Fruit fly (Drosophila melanogaster) whole organism, prepupa: ENCODE measurements around the gene rempA.

Experiments
- Blimp-1 ChIP-seq: fragments of 200-800 bp; sonication (Bioruptor generic); optimal IDR thresholded peaks from 3 replicates; lab custom pipeline; 2017; ENCODE audit warnings: missing biosample characterization, missing genetic modification characterization, mild to moderate bottlenecking, moderate library complexity, missing genetic modification reagents
- CG6276 ChIP-seq: fragments of 200-800 bp; sonication (Bioruptor generic); optimal IDR thresholded peaks from 2 replicates; lab custom pipeline; 2017; ENCODE audit warnings: missing biosample characterization, mild to moderate bottlenecking, missing genetic modification characterization
- CG6792 ChIP-seq: fragments of 200-800 bp; sonication (Bioruptor generic); optimal IDR thresholded peaks from 3 replicates; lab custom pipeline; 2016; ENCODE audit warnings: missing biosample characterization, missing genetic modification characterization
- CG7368 ChIP-seq: fragments of 200-800 bp; sonication (Bioruptor generic); optimal IDR thresholded peaks from 3 replicates; lab custom pipeline; 2016; ENCODE audit warnings: missing biosample characterization, missing genetic modification characterization
- CG8319 ChIP-seq: fragments of 200-800 bp; sonication (Bioruptor generic); optimal IDR thresholded peaks from 3 replicates; lab custom pipeline; 2016; ENCODE audit warnings: missing biosample characterization, missing genetic modification characterization
- Hr39 ChIP-seq: fragments of 200-800 bp; sonication (Bioruptor generic); optimal IDR thresholded peaks from 2 replicates; lab custom pipeline; 2016; ENCODE audit warnings: missing biosample characterization, missing genetic modification characterization
- Smox ChIP-seq: fragments of 200-800 bp; sonication (Bioruptor generic); optimal IDR thresholded peaks from 3 replicates; lab custom pipeline; 2016; ENCODE audit warnings: missing biosample characterization, missing genetic modification characterization
- achi ChIP-seq: fragments of 200-800 bp; sonication (Bioruptor generic); optimal IDR thresholded peaks from 3 replicates; lab custom pipeline; 2016; ENCODE audit warnings: missing biosample characterization, missing genetic modification characterization
- dsx ChIP-seq: fragments of 200-800 bp; optimal IDR thresholded peaks from 3 replicates; lab custom pipeline; 2019; ENCODE audit warnings: missing biosample characterization, mild to moderate bottlenecking, missing genetic modification characterization, moderate library complexity; ENCODE audit not compliant: poor library complexity, severe bottlenecking
- pdm3 ChIP-seq: fragments of 200-800 bp; sonication (Bioruptor generic); optimal IDR thresholded peaks from 3 replicates; lab custom pipeline; 2016; ENCODE audit warnings: missing biosample characterization, missing genetic modification characterization
- spab ChIP-seq: fragments of 200-800 bp; sonication (Bioruptor generic); optimal IDR thresholded peaks from 2 replicates; lab custom pipeline; 2017; ENCODE audit warnings: missing biosample characterization, mild to moderate bottlenecking, missing genetic modification characterization, missing genetic modification reagents
- topi ChIP-seq: fragments of 200-800 bp; sonication (Bioruptor generic); optimal IDR thresholded peaks from 3 replicates; lab custom pipeline; 2016; ENCODE audit warnings: missing biosample characterization, missing genetic modification characterization
- vri ChIP-seq: fragments of 200-800 bp; sonication (Bioruptor generic); optimal IDR thresholded peaks from 3 replicates; lab custom pipeline; 2016; ENCODE audit warnings: missing biosample characterization, mild to moderate bottlenecking, missing genetic modification characterization

dm6 chr2L:585268-585667 is 25.2 kb upstream of the rempA start:
- TF ChIP-seq pdm3 (GFP tag; lab: Kevin White, UChicago) (no peak), Blimp-1 (no peak), vri (GFP tag; lab: Kevin White, UChicago) (no peak), spab (GFP tag; lab: Kevin White, UChicago) (no peak), Hr39 (GFP tag; lab: Kevin White, UChicago) (no peak), achi (GFP tag; lab: Kevin White, UChicago) (no peak), topi (no peak), CG8319 (GFP tag; lab: Kevin White, UChicago) (no peak), dsx (GFP tag; lab: Kevin White, UChicago) (no peak), CG6792 (GFP tag; lab: Kevin White, UChicago) (no peak), CG7368 (GFP tag; lab: Kevin White, UChicago) (no peak), CG6276 (no peak), Smox (no peak)
